Fruit fly (Drosophila melanogaster) whole organism, embryonic: ENCODE data around the gene CG9948.
A peak's percentile ranks its signal among the peaks of the same experiment; 100 is the strongest.

Experiments
- CG10543 ChIP-seq: fragments of 200-800 bp; sonication (Bioruptor generic); optimal IDR thresholded peaks from 3 replicates; lab custom pipeline; 2017; ENCODE audit warnings: missing biosample characterization, mild to moderate bottlenecking, missing genetic modification characterization, moderate library complexity
- CG11456 ChIP-seq: fragments of 200-800 bp; sonication (Bioruptor generic); IDR thresholded peaks from 3 replicates; pipeline ENCODE4 v1.3.6; 2022; ENCODE audit warnings: missing biosample characterization, missing genetic modification characterization
- CG11695 ChIP-seq: fragments of 200-800 bp; sonication (Bioruptor generic); IDR thresholded peaks from 3 replicates; pipeline ENCODE4 v1.3.6; 2022; ENCODE audit warnings: missing biosample characterization, missing genetic modification characterization
- CG12236 ChIP-seq: fragments of 200-800 bp; sonication (Bioruptor generic); optimal IDR thresholded peaks from 2 replicates; lab custom pipeline; 2016; ENCODE audit warnings: missing biosample characterization, missing genetic modification characterization
- CG13775 ChIP-seq: fragments of 200-800 bp; sonication (Bioruptor generic); optimal IDR thresholded peaks from 3 replicates; lab custom pipeline; 2017; ENCODE audit warnings: missing biosample characterization, mild to moderate bottlenecking, missing genetic modification characterization
- CG14710 ChIP-seq: fragments of 200-800 bp; sonication (Bioruptor generic); optimal IDR thresholded peaks from 3 replicates; lab custom pipeline; 2019; ENCODE audit warnings: missing biosample characterization, mild to moderate bottlenecking, missing genetic modification characterization, moderate library complexity
- CG17328 ChIP-seq: fragments of 200-800 bp; sonication (Bioruptor generic); IDR thresholded peaks from 2 replicates; pipeline ENCODE4 v1.3.6; 2022; ENCODE audit warnings: missing biosample characterization, missing genetic modification characterization
- CG17385 ChIP-seq: fragments of 200-800 bp; sonication (Bioruptor generic); optimal IDR thresholded peaks from 3 replicates; lab custom pipeline; 2018; ENCODE audit warnings: missing biosample characterization, mild to moderate bottlenecking, missing genetic modification characterization
- CG17912 ChIP-seq: fragments of 200-800 bp; sonication (Bioruptor generic); optimal IDR thresholded peaks from 2 replicates; lab custom pipeline; 2018; ENCODE audit warnings: missing biosample characterization, mild to moderate bottlenecking, missing genetic modification characterization
- CG18262 ChIP-seq: fragments of 200-800 bp; optimal IDR thresholded peaks from 3 replicates; lab custom pipeline; 2019; ENCODE audit warnings: missing biosample characterization, mild to moderate bottlenecking, missing genetic modification characterization, moderate library complexity
- CG2889 ChIP-seq: fragments of 200-800 bp; sonication (Bioruptor generic); IDR thresholded peaks from 3 replicates; pipeline ENCODE4 v1.3.6; 2022; ENCODE audit warnings: missing biosample characterization, missing genetic modification characterization
- CG30403 ChIP-seq: fragments of 200-800 bp; sonication (Bioruptor generic); optimal IDR thresholded peaks from 3 replicates; lab custom pipeline; 2016; ENCODE audit warnings: missing biosample characterization, missing genetic modification characterization
- CG33557 ChIP-seq: fragments of 200-800 bp; sonication (Bioruptor generic); optimal IDR thresholded peaks from 2 replicates; lab custom pipeline; 2019; ENCODE audit warnings: missing biosample characterization, mild to moderate bottlenecking, missing genetic modification characterization, moderate library complexity
- CG3847 ChIP-seq: fragments of 200-800 bp; sonication (Bioruptor generic); IDR thresholded peaks from 2 replicates; pipeline ENCODE4 v1.3.6; 2022; ENCODE audit warnings: missing biosample characterization, missing genetic modification characterization
- CG42726 ChIP-seq: fragments of 200-800 bp; sonication (Bioruptor generic); IDR thresholded peaks from 2 replicates; pipeline ENCODE4 v1.3.6; 2022; ENCODE audit warnings: missing biosample characterization, missing genetic modification characterization; ENCODE audit not compliant: partially characterized antibody
- D ChIP-seq, 2 experiments: fragments of 200-800 bp in 1 of 2; fragments of >200 bp in 1 of 2; sonication (Bioruptor generic) in 1 of 2; optimal IDR thresholded peaks; 2 replicates in 1 of 2; 3 replicates in 1 of 2; lab custom pipeline; 2017; ENCODE audit warnings: mild to moderate bottlenecking in 1 of 2, missing biosample characterization in 1 of 2, missing genetic modification characterization in 1 of 2, missing genetic modification reagents in 1 of 2
- Dbx ChIP-seq: fragments of 200-800 bp; sonication (Bioruptor generic); IDR thresholded peaks from 3 replicates; pipeline ENCODE4 v1.3.6; 2022; ENCODE audit warnings: missing biosample characterization, missing genetic modification characterization
- Doc3 ChIP-seq: fragments of 200-800 bp; sonication (Bioruptor generic); IDR thresholded peaks from 3 replicates; pipeline ENCODE4 v1.3.6; 2022; ENCODE audit warnings: missing biosample characterization, missing genetic modification characterization; ENCODE audit not compliant: partially characterized antibody
- Ets97D ChIP-seq: fragments of 200-800 bp; sonication (Bioruptor generic); optimal IDR thresholded peaks from 3 replicates; lab custom pipeline; 2016; ENCODE audit warnings: missing biosample characterization, missing genetic modification characterization
- Gug ChIP-seq: fragments of 200-800 bp; sonication (Bioruptor generic); IDR thresholded peaks from 4 replicates; pipeline ENCODE4 v1.3.6; 2022; ENCODE audit warnings: missing biosample characterization, missing genetic modification characterization
- H15 ChIP-seq: fragments of 200-800 bp; sonication (Bioruptor generic); IDR thresholded peaks from 3 replicates; pipeline ENCODE4 v1.3.6; 2022; ENCODE audit warnings: missing biosample characterization, missing genetic modification characterization
- H2.0 ChIP-seq: fragments of 200-800 bp; sonication (Bioruptor generic); IDR thresholded peaks from 2 replicates; pipeline ENCODE4 v1.3.6; 2022; ENCODE audit warnings: missing biosample characterization, missing genetic modification characterization
- HHEX ChIP-seq: fragments of 200-800 bp; sonication (Bioruptor generic); optimal IDR thresholded peaks from 3 replicates; lab custom pipeline; 2017; ENCODE audit warnings: missing biosample characterization, mild to moderate bottlenecking, missing genetic modification characterization, missing genetic modification reagents
- Hand ChIP-seq: fragments of 200-800 bp; sonication (Bioruptor generic); optimal IDR thresholded peaks from 2 replicates; lab custom pipeline; 2017; ENCODE audit warnings: mild to moderate bottlenecking, missing biosample characterization, missing genetic modification reagents, missing genetic modification characterization
- HmgZ ChIP-seq: fragments of 200-800 bp; sonication (Bioruptor generic); optimal IDR thresholded peaks from 2 replicates; lab custom pipeline; 2018; ENCODE audit warnings: missing biosample characterization, mild to moderate bottlenecking, missing genetic modification characterization
- MESR4 ChIP-seq: fragments of 200-800 bp; sonication (Bioruptor generic); optimal IDR thresholded peaks from 2 replicates; lab custom pipeline; 2018; ENCODE audit warnings: missing biosample characterization, mild to moderate bottlenecking, missing genetic modification characterization, moderate library complexity
- Neu2 ChIP-seq: fragments of 200-800 bp; sonication (Bioruptor generic); optimal IDR thresholded peaks from 3 replicates; lab custom pipeline; 2016; ENCODE audit warnings: missing biosample characterization, missing genetic modification characterization, borderline replicate concordance
- PHDP ChIP-seq: fragments of 200-800 bp; sonication (Bioruptor generic); optimal IDR thresholded peaks from 3 replicates; lab custom pipeline; 2018; ENCODE audit warnings: missing biosample characterization, mild to moderate bottlenecking, missing genetic modification characterization, moderate library complexity
- Rfx ChIP-seq: fragments of 200-800 bp; sonication (Bioruptor generic); IDR thresholded peaks from 2 replicates; pipeline ENCODE4 v1.3.6; 2022; ENCODE audit warnings: missing biosample characterization, missing genetic modification characterization
- bsh ChIP-seq, 2 experiments: fragments of 200-800 bp; sonication (Bioruptor generic); optimal IDR thresholded peaks; 2 replicates each; lab custom pipeline; 2017 to 2018; ENCODE audit warnings: mild to moderate bottlenecking in 2 of 2, missing biosample characterization in 2 of 2, missing genetic modification characterization in 2 of 2, moderate library complexity in 1 of 2
- chinmo ChIP-seq: fragments of 200-800 bp; sonication (Bioruptor generic); IDR thresholded peaks from 4 replicates; pipeline ENCODE4 v1.3.6; 2022; ENCODE audit warnings: missing biosample characterization, missing genetic modification characterization; ENCODE audit not compliant: partially characterized antibody
- chn ChIP-seq: fragments of 200-800 bp; sonication (Bioruptor generic); optimal IDR thresholded peaks from 2 replicates; lab custom pipeline; 2016; ENCODE audit warnings: missing biosample characterization, missing genetic modification characterization
- crc ChIP-seq: fragments of 200-800 bp; sonication (Bioruptor generic); optimal IDR thresholded peaks from 2 replicates; lab custom pipeline; 2016; ENCODE audit warnings: missing biosample characterization, missing genetic modification characterization
- dmrt11E ChIP-seq: fragments of 200-800 bp; sonication (Bioruptor generic); optimal IDR thresholded peaks from 3 replicates; lab custom pipeline; 2018; ENCODE audit warnings: missing biosample characterization, mild to moderate bottlenecking, missing genetic modification characterization, moderate library complexity
- dpn ChIP-seq, 2 experiments: fragments of 200-800 bp; sonication (Bioruptor generic); optimal IDR thresholded peaks; 3 replicates each; lab custom pipeline; 2016; ENCODE audit warnings: missing biosample characterization in 2 of 2, missing genetic modification characterization in 2 of 2
- fd96Cb ChIP-seq: fragments of 200-800 bp; sonication (Bioruptor generic); optimal IDR thresholded peaks from 2 replicates; lab custom pipeline; 2018; ENCODE audit warnings: missing biosample characterization, mild to moderate bottlenecking, missing genetic modification characterization, moderate library complexity
- gem ChIP-seq: fragments of 200-800 bp; sonication (Bioruptor generic); optimal IDR thresholded peaks from 2 replicates; lab custom pipeline; 2019; ENCODE audit warnings: missing biosample characterization, mild to moderate bottlenecking, missing genetic modification characterization, moderate library complexity
- lilli ChIP-seq: fragments of 200-800 bp; sonication (Bioruptor generic); optimal IDR thresholded peaks from 3 replicates; lab custom pipeline; 2016; ENCODE audit warnings: missing biosample characterization, missing genetic modification characterization
- oc ChIP-seq: fragments of 200-800 bp; sonication (Bioruptor generic); optimal IDR thresholded peaks from 2 replicates; lab custom pipeline; 2018; ENCODE audit warnings: missing biosample characterization, mild to moderate bottlenecking, missing genetic modification characterization, moderate library complexity
- repo ChIP-seq: fragments of 200-800 bp; sonication (Bioruptor generic); optimal IDR thresholded peaks from 2 replicates; lab custom pipeline; 2016; ENCODE audit warnings: missing biosample characterization, missing genetic modification characterization
- rib ChIP-seq: fragments of 200-800 bp; sonication (Bioruptor generic); IDR thresholded peaks from 2 replicates; pipeline ENCODE4 v1.3.6; 2022; ENCODE audit warnings: missing biosample characterization, missing genetic modification characterization
- row ChIP-seq: fragments of 200-800 bp; sonication (Bioruptor generic); IDR thresholded peaks from 3 replicates; pipeline ENCODE4 v1.3.6; 2022; ENCODE audit warnings: missing biosample characterization, missing genetic modification characterization
- sens ChIP-seq: fragments of 200-800 bp; sonication (Bioruptor generic); peaks from one replicate; lab custom pipeline; 2016; ENCODE audit warnings: missing biosample characterization, missing genetic modification characterization
- sima ChIP-seq: fragments of 200-800 bp; sonication (Bioruptor generic); optimal IDR thresholded peaks from 2 replicates; lab custom pipeline; 2016; ENCODE audit warnings: missing biosample characterization, missing genetic modification characterization
- sug ChIP-seq: fragments of 200-800 bp; optimal IDR thresholded peaks from 2 replicates; lab custom pipeline; 2019; ENCODE audit warnings: missing biosample characterization, mild to moderate bottlenecking, missing genetic modification characterization, moderate library complexity
- tio ChIP-seq: fragments of 200-800 bp; sonication (Bioruptor generic); optimal IDR thresholded peaks from 2 replicates; lab custom pipeline; 2017; ENCODE audit warnings: missing biosample characterization, missing genetic modification characterization, inconsistent platforms
- tll ChIP-seq, 2 experiments: fragments of 200-800 bp in 1 of 2; fragments of >200 bp in 1 of 2; sonication (Bioruptor generic) in 1 of 2; optimal IDR thresholded peaks; 2 replicates each; lab custom pipeline; 2017 to 2019; ENCODE audit warnings: missing biosample characterization in 2 of 2, missing genetic modification characterization in 2 of 2, mild to moderate bottlenecking in 1 of 2, moderate library complexity in 1 of 2

The CG9948 gene

DNA sequence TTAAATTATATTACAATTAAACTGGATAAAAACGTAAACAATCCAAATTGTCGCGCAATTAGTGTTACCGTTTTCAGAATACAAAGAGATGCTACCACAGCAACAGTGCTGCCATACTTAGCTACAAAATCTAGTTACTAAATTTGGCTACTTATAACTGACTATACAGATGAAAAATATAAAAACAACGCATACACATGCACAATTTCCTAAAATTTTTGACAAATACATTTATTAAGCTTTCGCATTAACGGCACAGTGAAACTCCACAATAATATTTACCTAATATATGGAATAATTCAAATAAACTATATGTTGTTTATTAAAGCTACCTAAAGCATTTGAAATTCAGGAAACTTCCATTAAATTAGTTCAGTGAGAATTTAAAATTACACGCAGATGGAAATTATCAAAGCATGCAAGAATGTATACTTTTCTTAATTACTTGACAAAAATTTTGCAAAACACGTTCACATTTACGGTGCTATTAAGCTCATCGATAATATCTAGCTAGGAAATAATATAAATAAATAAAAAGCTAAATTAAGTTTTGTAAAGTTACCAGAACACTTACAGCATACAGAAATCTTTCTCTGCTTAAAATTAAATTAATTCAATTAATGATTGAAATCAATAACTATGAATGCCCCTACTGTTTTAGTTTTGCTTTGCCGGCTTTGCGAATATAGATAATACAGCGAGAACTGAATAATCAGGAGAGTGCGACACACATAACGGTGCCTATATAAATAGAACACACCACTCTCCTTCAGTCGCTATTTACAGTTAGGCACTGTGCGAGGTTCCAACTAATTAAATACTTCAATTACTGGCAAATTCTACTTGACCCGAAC is 13.4 kb downstream of the CG9948 start, which contains the start of the genes Mis12 and CG9953 (continued):
- no peak for TF ChIP-seq fd96Cb (tag; lab: Kevin White, UChicago)
- peak; percentile 9 for TF ChIP-seq MESR4 (GFP tag; lab: Kevin White, UChicago)
- TF ChIP-seq chn (GFP tag; lab: Kevin White, UChicago), result peak; percentile 11
- peak; percentile 7 for TF ChIP-seq sug
- peak; percentile 15 to 28 for TF ChIP-seq bsh (GFP tag; optimal IDR thresholded peaks at IDR 0.05; lab: Kevin White, UChicago)
- no peak for TF ChIP-seq HmgZ (tag; lab: Kevin White, UChicago)
- TF ChIP-seq Hand (GFP tag; lab: Kevin White, UChicago), result no peak
- TF ChIP-seq tio (GFP tag; lab: Kevin White, UChicago), result peak; percentile 68
- no peak for TF ChIP-seq HHEX (GFP tag; lab: Kevin White, UChicago)
- no peak for TF ChIP-seq Dbx
- TF ChIP-seq tll (GFP tag; optimal IDR thresholded peaks at IDR 0.05; lab: Kevin White, UChicago), result no peak
- peak; percentile 42 for TF ChIP-seq PHDP (tag; lab: Kevin White, UChicago)
- TF ChIP-seq CG14710, result peak; percentile 56
- peak; percentile 30; the same call in 1 of the 2 replicates for TF ChIP-seq Rfx (GFP tag; lab: Robert Waterston, UW)
- TF ChIP-seq CG11456, result 0 out of 3 replicates have a peak, but pooled peaks have one; percentile 7
- TF ChIP-seq CG42726 (GFP tag; lab: Robert Waterston, UW), result no peak
- peak; percentile 47 for TF ChIP-seq lilli (GFP tag; lab: Kevin White, UChicago)
- no peak for TF ChIP-seq Doc3 (GFP tag; lab: Robert Waterston, UW)
- TF ChIP-seq CG13775 (GFP tag; lab: Kevin White, UChicago), result peak; percentile 70
- TF ChIP-seq CG17328, result 0 out of 2 replicates have a peak, but pooled peaks have one; percentile 18
- TF ChIP-seq H15 (GFP tag; lab: Robert Waterston, UW), result peak; percentile 43; the same call in 1 of the 3 replicates
- peak; percentile 72 for TF ChIP-seq CG30403 (GFP tag; lab: Kevin White, UChicago)
- TF ChIP-seq Ets97D (GFP tag; lab: Kevin White, UChicago), result no peak
- TF ChIP-seq CG18262 (tag; lab: Kevin White, UChicago), result peak; percentile 57
- peak; percentile 42 for TF ChIP-seq CG17385 (GFP tag; lab: Kevin White, UChicago)
- no peak for TF ChIP-seq chinmo (GFP tag; lab: Robert Waterston, UW)
- no peak for TF ChIP-seq D (optimal IDR thresholded peaks at IDR 0.05; lab: Kevin White, UChicago)
- TF ChIP-seq D (GFP tag; optimal IDR thresholded peaks at IDR 0.05; lab: Kevin White, UChicago), result peak; percentile 30
- TF ChIP-seq sens (GFP tag; lab: Kevin White, UChicago), result peak; percentile 82
- peak; percentile 11 to 20 for TF ChIP-seq dpn (GFP tag; optimal IDR thresholded peaks at IDR 0.05; lab: Kevin White, UChicago)
- TF ChIP-seq repo (GFP tag; lab: Kevin White, UChicago), result no peak
- peak; percentile 85 for TF ChIP-seq row
- no peak for TF ChIP-seq oc (tag; lab: Kevin White, UChicago)
- TF ChIP-seq sima (GFP tag; lab: Kevin White, UChicago), result no peak
- TF ChIP-seq rib (GFP tag; lab: Robert Waterston, UW), result 0 out of 2 replicates have a peak, but pooled peaks have one; percentile 17
- TF ChIP-seq CG33557 (GFP tag; lab: Kevin White, UChicago), result peak; percentile 43
- TF ChIP-seq gem (tag; lab: Kevin White, UChicago), result peak; percentile 59
- TF ChIP-seq CG2889 (GFP tag; lab: Robert Waterston, UW), result peak; percentile 41; the same call in 1 of the 3 replicates
- TF ChIP-seq CG17912 (GFP tag; lab: Kevin White, UChicago), result no peak
- TF ChIP-seq Neu2 (GFP tag; lab: Kevin White, UChicago), result no peak
- TF ChIP-seq CG10543 (GFP tag; lab: Kevin White, UChicago), result no peak
- peak; percentile 21 for TF ChIP-seq H2.0 (GFP tag; lab: Robert Waterston, UW)
- peak; percentile 12; the same call in 2 of the 4 replicates for TF ChIP-seq Gug (GFP tag; lab: Robert Waterston, UW)
- TF ChIP-seq crc (GFP tag; lab: Kevin White, UChicago), result no peak
- no peak for TF ChIP-seq CG3847 (GFP tag; lab: Robert Waterston, UW)
- 0 out of 3 replicates have a peak, but pooled peaks have one; percentile 27 for TF ChIP-seq CG11695 (GFP tag; lab: Robert Waterston, UW)
- no peak for TF ChIP-seq CG12236
- peak; percentile 38 for TF ChIP-seq dmrt11E
